Fruit fly (Drosophila melanogaster): ENCODE measurements around the gene Abd-B.
A peak's percentile ranks its signal among the peaks of the same experiment; 100 is the strongest.

The Abd-B gene

dm6 chr3R:17008018-17008674 lies 36.1 kb upstream of the Abd-B start, which contains the start of gene CG8907 (continued):
- TF ChIP-seq dimm (GFP tag; IDR thresholded peaks at IDR 0.05) = no peak
- no peak for TF ChIP-seq fd64A (GFP tag; optimal IDR thresholded peaks at IDR 0.05)
- TF ChIP-seq Hmx (GFP tag; optimal IDR thresholded peaks at IDR 0.05) = no peak
- TF ChIP-seq CG7745 (tag; optimal IDR thresholded peaks at IDR 0.05) = no peak
- peak; percentile 98 for TF ChIP-seq exex (tag; optimal IDR thresholded peaks at IDR 0.05)
- TF ChIP-seq Med (GFP tag) = peak; percentile 49
- no peak for TF ChIP-seq CG17568 (GFP tag; optimal IDR thresholded peaks at IDR 0.05)
- peak; percentile 15; the same call in 1 of the 2 replicates for TF ChIP-seq Rfx (GFP tag; IDR thresholded peaks at IDR 0.05)
- TF ChIP-seq CG10366 (GFP tag; IDR thresholded peaks at IDR 0.05) = no peak
- peak; percentile 68 for TF ChIP-seq sug (tag; optimal IDR thresholded peaks at IDR 0.05)
- TF ChIP-seq ewg (GFP tag; optimal IDR thresholded peaks at IDR 0.05) = no peak
- TF ChIP-seq HmgD (GFP tag; optimal IDR thresholded peaks at IDR 0.05) = no peak
- TF ChIP-seq CG1832 (GFP tag; optimal IDR thresholded peaks at IDR 0.05) = no peak
- peak; percentile 82 for TF ChIP-seq grn (GFP tag; optimal IDR thresholded peaks at IDR 0.05)
- no peak for TF ChIP-seq CG15011 (GFP tag; optimal IDR thresholded peaks at IDR 0.05)
- no peak for TF ChIP-seq Nf-YB (GFP tag; optimal IDR thresholded peaks at IDR 0.05)
- TF ChIP-seq CG17802 (tag; optimal IDR thresholded peaks at IDR 0.05) = no peak
- TF ChIP-seq Elba2 (GFP tag; optimal IDR thresholded peaks at IDR 0.05) = no peak
- peak; percentile 81 for TF ChIP-seq sd (tag; optimal IDR thresholded peaks at IDR 0.05)
- peak; percentile 49 for TF ChIP-seq CG34376 (GFP tag; optimal IDR thresholded peaks at IDR 0.05)
- TF ChIP-seq az2 (GFP tag; optimal IDR thresholded peaks at IDR 0.05) = no peak
- no peak for TF ChIP-seq Max (GFP tag; optimal IDR thresholded peaks at IDR 0.05)
- no peak for TF ChIP-seq vnd (GFP tag; IDR thresholded peaks at IDR 0.05; ENCODE audit: partially characterized antibody)
- no peak for TF ChIP-seq otp (GFP tag; IDR thresholded peaks at IDR 0.05)
- no peak for TF ChIP-seq crc (GFP tag; optimal IDR thresholded peaks at IDR 0.05)
- TF ChIP-seq CG10274 (GFP tag; optimal IDR thresholded peaks at IDR 0.05) = no peak
- no peak for TF ChIP-seq D (optimal IDR thresholded peaks at IDR 0.05)
- no peak for TF ChIP-seq D (GFP tag; optimal IDR thresholded peaks at IDR 0.05)
- no peak for TF ChIP-seq CG4820 (GFP tag; optimal IDR thresholded peaks at IDR 0.05)
- no peak for TF ChIP-seq Dp (GFP tag; optimal IDR thresholded peaks at IDR 0.05)
- TF ChIP-seq Bdp1 (GFP tag; optimal IDR thresholded peaks at IDR 0.05) = no peak
- no peak for TF ChIP-seq BEAF-32 (GFP tag; optimal IDR thresholded peaks at IDR 0.05)
- TF ChIP-seq Dll (GFP tag; IDR thresholded peaks at IDR 0.05; ENCODE audit: partially characterized antibody) = no peak
- no peak for TF ChIP-seq lilli (GFP tag; optimal IDR thresholded peaks at IDR 0.05)
- TF ChIP-seq CG12071 (GFP tag; optimal IDR thresholded peaks at IDR 0.05) = no peak
- TF ChIP-seq mirr (GFP tag; optimal IDR thresholded peaks at IDR 0.05) = peak; percentile 65
- TF ChIP-seq CG30431 (GFP tag; optimal IDR thresholded peaks at IDR 0.05) = no peak
- TF ChIP-seq CG3838 (GFP tag; optimal IDR thresholded peaks at IDR 0.05) = no peak
- no peak for TF ChIP-seq pho (GFP tag; optimal IDR thresholded peaks at IDR 0.05)
- TF ChIP-seq Mad (GFP tag; optimal IDR thresholded peaks at IDR 0.05) = no peak
- no peak for TF ChIP-seq Atf-2 (GFP tag; optimal IDR thresholded peaks at IDR 0.05)
- TF ChIP-seq lab (GFP tag; optimal IDR thresholded peaks at IDR 0.05) = peak; percentile 74
- peak; percentile 20 for TF ChIP-seq BtbVII (GFP tag; optimal IDR thresholded peaks at IDR 0.05)

All from whole organism, embryonic.